Worm (Caenorhabditis elegans): ENCODE results near the gene B0244.7.

- TF ChIP-seq pha-4 (tag; optimal IDR thresholded peaks at IDR 0.05) (no peak), ceh-9 (tag; optimal IDR thresholded peaks at IDR 0.05) (no peak), lin-39 (tag; optimal IDR thresholded peaks at IDR 0.05) (peak; percentile 29), jun-1 (tag; optimal IDR thresholded peaks at IDR 0.05) (no peak), nhr-76 (tag; optimal IDR thresholded peaks at IDR 0.05) (no peak), nhr-43 (tag; optimal IDR thresholded peaks at IDR 0.05; ENCODE audit: poor library complexity, severe bottlenecking) (no peak)
These were observed 23.9 kb downstream of the B0244.7 start, which contains the start of gene ida-1 for ce11 chrIII:5755204-5755603.

Data from whole organism, L3 larva.